Worm (Caenorhabditis elegans) whole organism, L2 larva: Measurements from ENCODE around the gene C54D2.6.

Experiments used
- C34F6.9 ChIP-seq: fragments of 150-350 bp; optimal IDR thresholded peaks from 2 replicates; lab custom pipeline; 2014; ENCODE audit warnings: missing biosample characterization, missing genetic modification characterization
- F13H6.1 ChIP-seq: sonication (generic microtip); optimal IDR thresholded peaks from 2 replicates; lab custom pipeline; 2016; ENCODE audit warnings: missing genetic modification characterization, missing compliant biosample characterization
- aly-2 ChIP-seq: fragments of 150-350 bp; optimal IDR thresholded peaks from 2 replicates; lab custom pipeline; 2014; ENCODE audit warnings: missing biosample characterization, missing genetic modification characterization
- ama-1 ChIP-seq: fragments of 150-350 bp; optimal IDR thresholded peaks from 2 replicates; lab custom pipeline; 2018; ENCODE audit warnings: inconsistent platforms
- blmp-1 ChIP-seq: sonication (generic microtip); optimal IDR thresholded peaks from 2 replicates; lab custom pipeline; 2017; ENCODE audit warnings: missing genetic modification characterization, mild to moderate bottlenecking, missing compliant biosample characterization, antibody characterized with exemption, moderate library complexity; ENCODE audit not compliant: insufficient read depth
- ceh-16 ChIP-seq: fragments of 150-350 bp; optimal IDR thresholded peaks from 2 replicates; lab custom pipeline; 2014; ENCODE audit warnings: missing biosample characterization, missing genetic modification characterization
- ceh-82 ChIP-seq: fragments of 150-350 bp; optimal IDR thresholded peaks from 2 replicates; lab custom pipeline; 2014; ENCODE audit warnings: missing biosample characterization, missing genetic modification characterization
- crh-2 ChIP-seq: sonication (generic microtip); optimal IDR thresholded peaks from 2 replicates; lab custom pipeline; 2017; ENCODE audit warnings: missing biosample characterization, missing genetic modification characterization
- egl-27 ChIP-seq: sonication (generic microtip); optimal IDR thresholded peaks from 3 replicates; lab custom pipeline; 2017; ENCODE audit warnings: missing biosample characterization, missing genetic modification reagents, missing genetic modification characterization
- elt-1 ChIP-seq: fragments of 150-350 bp; optimal IDR thresholded peaks from 2 replicates; lab custom pipeline; 2014; ENCODE audit warnings: missing biosample characterization, missing genetic modification characterization
- elt-3 ChIP-seq: sonication (generic microtip); optimal IDR thresholded peaks from 2 replicates; lab custom pipeline; 2017; ENCODE audit warnings: missing biosample characterization, missing genetic modification characterization
- fos-1 ChIP-seq: fragments of 150-350 bp; optimal IDR thresholded peaks from 2 replicates; lab custom pipeline; 2014; ENCODE audit warnings: missing biosample characterization, missing genetic modification characterization
- lin-13 ChIP-seq: fragments of 150-350 bp; optimal IDR thresholded peaks from 2 replicates; lab custom pipeline; 2014; ENCODE audit warnings: missing biosample characterization, missing genetic modification reagents, missing genetic modification characterization
- lin-39 ChIP-seq: fragments of 150-350 bp; optimal IDR thresholded peaks from 2 replicates; lab custom pipeline; 2014; ENCODE audit warnings: missing biosample characterization, missing genetic modification reagents, missing genetic modification characterization
- lsy-2 ChIP-seq, 2 experiments: fragments of 150-350 bp in 1 of 2; sonication (generic microtip) in 1 of 2; optimal IDR thresholded peaks; 2 replicates each; lab custom pipeline; 2014 to 2017; ENCODE audit warnings: missing biosample characterization in 2 of 2, missing genetic modification characterization in 2 of 2
- mdl-1 ChIP-seq, 2 experiments: fragments of 150-350 bp in 1 of 2; sonication (generic microtip) in 1 of 2; optimal IDR thresholded peaks; 2 replicates each; lab custom pipeline; 2017; ENCODE audit warnings: missing biosample characterization in 2 of 2, missing genetic modification characterization in 2 of 2
- nhr-11 ChIP-seq: fragments of 150-350 bp; optimal IDR thresholded peaks from 2 replicates; lab custom pipeline; 2014; ENCODE audit warnings: missing biosample characterization, missing genetic modification characterization
- nhr-129 ChIP-seq: fragments of 150-350 bp; optimal IDR thresholded peaks from 2 replicates; lab custom pipeline; 2014; ENCODE audit warnings: missing biosample characterization, missing genetic modification characterization
- nhr-21 ChIP-seq: fragments of 150-350 bp; optimal IDR thresholded peaks from 2 replicates; lab custom pipeline; 2014; ENCODE audit warnings: missing biosample characterization, missing genetic modification characterization
- nhr-237 ChIP-seq: fragments of 150-350 bp; optimal IDR thresholded peaks from 2 replicates; lab custom pipeline; 2014; ENCODE audit warnings: missing biosample characterization, missing genetic modification characterization
- nhr-25 ChIP-seq: fragments of 150-350 bp; sonication (generic microtip); optimal IDR thresholded peaks from 3 replicates; lab custom pipeline; 2014; ENCODE audit warnings: missing biosample characterization, missing genetic modification characterization
- nhr-6 ChIP-seq: fragments of 150-350 bp; optimal IDR thresholded peaks from 2 replicates; lab custom pipeline; 2014; ENCODE audit warnings: missing biosample characterization, missing genetic modification characterization
- nhr-77 ChIP-seq: fragments of 150-350 bp; optimal IDR thresholded peaks from 2 replicates; lab custom pipeline; 2014; ENCODE audit warnings: missing biosample characterization, missing genetic modification characterization
- sem-4 ChIP-seq: fragments of 150-350 bp; optimal IDR thresholded peaks from 2 replicates; lab custom pipeline; 2014; ENCODE audit warnings: missing biosample characterization, missing genetic modification reagents, missing genetic modification characterization
- sma-3 ChIP-seq: sonication (generic microtip); optimal IDR thresholded peaks from 2 replicates; lab custom pipeline; 2016; ENCODE audit warnings: missing genetic modification reagents, missing genetic modification characterization, missing compliant biosample characterization
- sma-9 ChIP-seq, 2 experiments: fragments of 150-350 bp in 1 of 2; sonication (generic microtip) in 1 of 2; optimal IDR thresholded peaks; 2 replicates each; lab custom pipeline; 2014 to 2016; ENCODE audit warnings: missing genetic modification characterization in 2 of 2, mild to moderate bottlenecking in 1 of 2, missing biosample characterization in 1 of 2, missing compliant biosample characterization in 1 of 2, missing genetic modification reagents in 1 of 2, moderate library complexity in 1 of 2
- snpc-4 ChIP-seq: fragments of 150-350 bp; optimal IDR thresholded peaks from 2 replicates; lab custom pipeline; 2014; ENCODE audit warnings: missing biosample characterization, missing genetic modification characterization
- unc-55 ChIP-seq: fragments of 150-350 bp; sonication (generic microtip); optimal IDR thresholded peaks from 3 replicates; lab custom pipeline; 2014; ENCODE audit warnings: missing biosample characterization, missing genetic modification reagents, missing genetic modification characterization
- unc-62 ChIP-seq: fragments of 150-350 bp; optimal IDR thresholded peaks from 2 replicates; lab custom pipeline; 2014; ENCODE audit warnings: missing biosample characterization, missing genetic modification reagents, missing genetic modification characterization
- zag-1 ChIP-seq: fragments of 150-350 bp; optimal IDR thresholded peaks from 2 replicates; lab custom pipeline; 2014; ENCODE audit warnings: missing biosample characterization, missing genetic modification characterization
- ztf-11 ChIP-seq: sonication (generic microtip); optimal IDR thresholded peaks from 2 replicates; lab custom pipeline; 2017; ENCODE audit warnings: missing biosample characterization, missing genetic modification characterization
- ztf-4 ChIP-seq: fragments of 150-350 bp; optimal IDR thresholded peaks from 2 replicates; lab custom pipeline; 2014; ENCODE audit warnings: missing biosample characterization, missing genetic modification characterization

C54D2.6 gene

DNA sequence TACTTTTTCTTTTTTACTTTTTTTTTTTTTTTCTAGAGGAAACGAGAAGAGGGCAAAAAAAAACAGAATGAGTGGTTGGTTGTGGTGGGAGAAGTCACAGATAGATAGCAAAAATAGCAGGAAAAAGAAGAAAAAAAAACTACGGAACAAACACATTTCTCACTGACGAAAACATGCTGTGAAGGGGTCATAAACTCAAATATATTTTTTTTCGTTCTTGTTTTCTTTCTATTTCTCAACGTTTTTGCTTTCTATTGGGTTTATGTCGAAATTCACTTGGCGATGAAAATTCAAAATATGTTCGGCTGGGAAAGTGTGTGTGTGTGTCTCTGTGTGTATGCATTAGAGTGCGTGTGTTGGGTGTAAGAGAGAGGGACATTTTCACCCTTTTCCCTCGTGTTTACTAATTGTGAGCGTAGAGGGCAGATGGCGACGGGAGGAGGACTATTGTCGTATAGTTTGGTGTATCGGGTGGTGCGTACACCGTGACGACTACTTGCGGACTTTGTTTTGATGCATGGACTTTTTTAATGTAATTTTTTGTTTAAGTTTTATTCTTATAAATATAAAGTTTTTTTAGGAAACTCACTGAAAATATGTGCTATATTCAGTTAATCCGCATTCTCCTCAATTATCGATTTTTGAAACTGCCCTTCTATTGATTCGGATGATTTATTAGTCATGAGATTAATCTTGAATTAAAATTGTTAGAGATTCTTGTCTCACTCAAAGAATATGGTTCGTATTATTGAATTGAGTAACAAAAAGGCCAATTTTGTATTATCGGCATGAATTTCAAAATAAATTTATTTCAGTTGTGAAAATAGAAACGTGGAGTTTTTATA lies 37.7 kb downstream of the C54D2.6 start:
- no peak for TF ChIP-seq ceh-82
- peak; percentile 42 for TF ChIP-seq ztf-4 (tag; lab: Kevin White, UChicago)
- TF ChIP-seq sma-3: peak; percentile 2
- peak; percentile 76 for TF ChIP-seq crh-2 (tag; lab: Kevin White, UChicago)
- peak; percentile 29 for TF ChIP-seq sem-4 (tag; lab: Kevin White, UChicago)
- no peak for TF ChIP-seq aly-2
- peak; percentile 40 for TF ChIP-seq fos-1 (tag; lab: Kevin White, UChicago)
- peak in 1 of 2 experiments; percentile 23 for TF ChIP-seq mdl-1 (tag; optimal IDR thresholded peaks at IDR 0.05; lab: Kevin White, UChicago)
- peak; percentile 48 for TF ChIP-seq sma-9 (GFP tag; optimal IDR thresholded peaks at IDR 0.05; lab: Kevin White, UChicago)
- TF ChIP-seq sma-9 (tag; optimal IDR thresholded peaks at IDR 0.05; lab: Kevin White, UChicago): no peak
- TF ChIP-seq nhr-21 (tag; lab: Kevin White, UChicago): no peak
- TF ChIP-seq snpc-4 (tag; lab: Kevin White, UChicago): no peak
- peak; percentile 75 for TF ChIP-seq F13H6.1
- TF ChIP-seq nhr-129 (tag; lab: Kevin White, UChicago): peak; percentile 92
- peak; percentile 12 for TF ChIP-seq egl-27
- peak; percentile 35 for TF ChIP-seq zag-1 (tag; lab: Kevin White, UChicago)
- peak; percentile 64 for TF ChIP-seq nhr-25
- peak; percentile 70 for TF ChIP-seq nhr-6 (tag; lab: Kevin White, UChicago)
- TF ChIP-seq ceh-16: peak; percentile 32
- no peak for TF ChIP-seq nhr-11 (tag; lab: Kevin White, UChicago)
- peak; percentile 79 for TF ChIP-seq C34F6.9 (tag; lab: Kevin White, UChicago)
- peak; percentile 15 to 66 for TF ChIP-seq lsy-2 (tag; optimal IDR thresholded peaks at IDR 0.05; lab: Kevin White, UChicago)
- TF ChIP-seq unc-62 (GFP tag; lab: Kevin White, UChicago): no peak
- peak; percentile 59 for TF ChIP-seq blmp-1
- no peak for TF ChIP-seq lin-39 (tag; lab: Kevin White, UChicago)
- peak; percentile 22 for TF ChIP-seq unc-55 (GFP tag; lab: Kevin White, UChicago)

DNA sequence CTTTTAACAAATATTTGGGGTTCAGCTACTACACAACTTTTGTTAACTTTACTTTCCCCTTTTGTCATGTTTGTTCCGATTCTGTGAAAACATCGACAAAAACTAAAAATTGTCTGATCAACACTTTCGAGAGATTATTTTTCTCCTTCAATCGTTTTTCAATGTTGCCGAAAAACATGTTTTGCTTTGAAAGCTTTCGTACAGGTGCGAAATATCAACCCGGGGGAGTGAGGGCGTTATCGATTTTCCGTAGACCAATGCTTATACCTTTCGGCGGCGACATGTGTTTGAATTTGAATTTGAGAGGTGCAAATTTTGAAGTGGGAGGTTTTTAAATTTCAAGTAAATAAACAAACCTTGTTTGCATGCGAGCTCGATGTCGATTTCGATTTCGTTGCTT lies 38.9 kb downstream of the C54D2.6 start:
- TF ChIP-seq lin-13: no peak
- no peak for TF ChIP-seq C34F6.9 (tag; lab: Kevin White, UChicago)
- TF ChIP-seq unc-55 (GFP tag; lab: Kevin White, UChicago): no peak
- no peak for TF ChIP-seq ztf-11 (tag; lab: Kevin White, UChicago)
- no peak for TF ChIP-seq fos-1 (tag; lab: Kevin White, UChicago)
- TF ChIP-seq egl-27: no peak
- no peak for TF ChIP-seq nhr-11 (tag; lab: Kevin White, UChicago)
- no peak for TF ChIP-seq F13H6.1

ce11 chrX:7800370-7800769 lies 46.9 kb downstream of the C54D2.6 start:
- TF ChIP-seq ztf-11 (tag; lab: Kevin White, UChicago) (no peak), F13H6.1 (no peak)

- TF ChIP-seq ama-1 (lab: Kevin White, UChicago) (no peak), fos-1 (tag; lab: Kevin White, UChicago) (peak; percentile 12)
Observed at ce11 chrX:7799680-7800079, 47.6 kb downstream of the C54D2.6 start, which contains the start of gene gpx-7. Gene gpx-7, minus strand, starts transcription at chrX:7799780.

ce11 chrX:7798248-7799020 lies 48.9 kb downstream of the C54D2.6 start, which contains the start of gene adm-4:
Gene adm-4, minus strand, starts transcription at chrX:7798298.
- TF ChIP-seq nhr-129 (tag; lab: Kevin White, UChicago) (peak; percentile 35), C34F6.9 (tag; lab: Kevin White, UChicago) (peak; percentile 40), sem-4 (tag; lab: Kevin White, UChicago) (no peak), nhr-77 (tag; lab: Kevin White, UChicago) (no peak), elt-3 (no peak), nhr-237 (no peak), ceh-16 (no peak), nhr-25 (peak; percentile 9), elt-1 (tag; lab: Kevin White, UChicago) (no peak), zag-1 (tag; lab: Kevin White, UChicago) (no peak), sma-9 (GFP tag; optimal IDR thresholded peaks at IDR 0.05; lab: Kevin White, UChicago) (peak; percentile 47), sma-9 (tag; optimal IDR thresholded peaks at IDR 0.05; lab: Kevin White, UChicago) (no peak), lin-39 (tag; lab: Kevin White, UChicago) (no peak), lin-13 (no peak), crh-2 (tag; lab: Kevin White, UChicago) (peak; percentile 30), F13H6.1 (peak; percentile 53), ztf-4 (tag; lab: Kevin White, UChicago) (no peak), fos-1 (tag; lab: Kevin White, UChicago) (peak; percentile 25), lsy-2 (tag; optimal IDR thresholded peaks at IDR 0.05; lab: Kevin White, UChicago) (peak in 1 of 2 experiments; percentile 59), sma-3 (peak; percentile 50)
